Worm (Caenorhabditis elegans) whole organism, mixed stage, embryonic: ENCODE data around the gene F21H7.12.

ENCODE experiments used
- bed-3 ChIP-seq: fragments of 200-800 bp; sonication (Bioruptor generic); optimal IDR thresholded peaks from 3 replicates; lab custom pipeline; 2018; ENCODE audit warnings: mild to moderate bottlenecking, missing genetic modification characterization, moderate library complexity, missing compliant biosample characterization
- blmp-1 ChIP-seq: fragments of 150-350 bp; optimal IDR thresholded peaks from 2 replicates; lab custom pipeline; 2014; ENCODE audit warnings: missing biosample characterization, missing genetic modification characterization
- ceh-39 ChIP-seq: fragments of 150-350 bp; optimal IDR thresholded peaks from 2 replicates; lab custom pipeline; 2014; ENCODE audit warnings: missing biosample characterization, missing genetic modification characterization
- ceh-43 ChIP-seq: fragments of 200-800 bp; sonication (Bioruptor generic); optimal IDR thresholded peaks from 2 replicates; lab custom pipeline; 2018; ENCODE audit warnings: mild to moderate bottlenecking, missing genetic modification characterization, moderate library complexity, missing compliant biosample characterization
- ceh-83 ChIP-seq: fragments of 200-800 bp; sonication (Bioruptor generic); optimal IDR thresholded peaks from 2 replicates; lab custom pipeline; 2018; ENCODE audit warnings: mild to moderate bottlenecking, missing genetic modification characterization, missing compliant biosample characterization
- ces-1 ChIP-seq: fragments of 150-350 bp; optimal IDR thresholded peaks from 2 replicates; lab custom pipeline; 2014; ENCODE audit warnings: missing biosample characterization, missing genetic modification reagents, missing genetic modification characterization
- cnd-1 ChIP-seq: fragments of 200-800 bp; sonication (Bioruptor generic); optimal IDR thresholded peaks from 2 replicates; lab custom pipeline; 2018; ENCODE audit warnings: mild to moderate bottlenecking, missing genetic modification characterization, missing compliant biosample characterization
- drap-1 ChIP-seq: fragments of 200-800 bp; sonication (Bioruptor generic); optimal IDR thresholded peaks from 3 replicates; lab custom pipeline; 2018; ENCODE audit warnings: mild to moderate bottlenecking, missing genetic modification characterization, missing compliant biosample characterization
- elt-1 ChIP-seq: sonication (generic microtip); optimal IDR thresholded peaks from 2 replicates; lab custom pipeline; 2017; ENCODE audit warnings: missing genetic modification characterization, mild to moderate bottlenecking, missing compliant biosample characterization, antibody characterized with exemption, moderate library complexity, borderline replicate concordance; ENCODE audit not compliant: insufficient read depth
- elt-3 ChIP-seq: fragments of 150-350 bp; optimal IDR thresholded peaks from 2 replicates; lab custom pipeline; 2014; ENCODE audit warnings: missing biosample characterization, missing genetic modification characterization
- flh-1 ChIP-seq: fragments of 200-800 bp; sonication (Bioruptor generic); optimal IDR thresholded peaks from 2 replicates; lab custom pipeline; 2018; ENCODE audit warnings: mild to moderate bottlenecking, missing genetic modification characterization, moderate library complexity, missing compliant biosample characterization
- ham-2 ChIP-seq: fragments of 200-800 bp; sonication (Bioruptor generic); optimal IDR thresholded peaks from 2 replicates; lab custom pipeline; 2018; ENCODE audit warnings: mild to moderate bottlenecking, missing genetic modification characterization, missing compliant biosample characterization
- hlh-1 ChIP-seq: fragments of 150-350 bp; optimal IDR thresholded peaks from 2 replicates; lab custom pipeline; 2014; ENCODE audit warnings: missing biosample characterization, missing genetic modification reagents, missing genetic modification characterization
- lin-13 ChIP-seq: fragments of 150-350 bp; optimal IDR thresholded peaks from 2 replicates; lab custom pipeline; 2014; ENCODE audit warnings: missing biosample characterization, missing genetic modification characterization
- lin-32 ChIP-seq: fragments of 200-800 bp; sonication (Bioruptor generic); optimal IDR thresholded peaks from 2 replicates; lab custom pipeline; 2018; ENCODE audit warnings: mild to moderate bottlenecking, missing genetic modification characterization, missing compliant biosample characterization
- lsy-2 ChIP-seq: fragments of 150-350 bp; optimal IDR thresholded peaks from 2 replicates; lab custom pipeline; 2014; ENCODE audit warnings: missing biosample characterization, missing genetic modification characterization
- mab-5 ChIP-seq: fragments of 150-350 bp; optimal IDR thresholded peaks from 2 replicates; lab custom pipeline; 2014; ENCODE audit warnings: missing biosample characterization, missing genetic modification characterization
- mep-1 ChIP-seq: fragments of 150-350 bp; optimal IDR thresholded peaks from 2 replicates; lab custom pipeline; 2017; ENCODE audit warnings: missing biosample characterization, missing genetic modification reagents, missing genetic modification characterization, inconsistent platforms
- mls-2 ChIP-seq: sonication (generic microtip); optimal IDR thresholded peaks from 2 replicates; lab custom pipeline; 2016; ENCODE audit warnings: mild to moderate bottlenecking, missing genetic modification characterization, moderate library complexity, missing compliant biosample characterization
- nhr-12 ChIP-seq: fragments of 150-350 bp; optimal IDR thresholded peaks from 2 replicates; lab custom pipeline; 2014; ENCODE audit warnings: missing biosample characterization, missing genetic modification characterization
- nhr-2 ChIP-seq: fragments of 150-350 bp; optimal IDR thresholded peaks from 2 replicates; lab custom pipeline; 2014; ENCODE audit warnings: missing biosample characterization, missing genetic modification characterization
- nhr-237 ChIP-seq: fragments of 150-350 bp; optimal IDR thresholded peaks from 2 replicates; lab custom pipeline; 2014; ENCODE audit warnings: missing biosample characterization, missing genetic modification characterization
- nhr-28 ChIP-seq: fragments of 150-350 bp; optimal IDR thresholded peaks from 2 replicates; lab custom pipeline; 2014; ENCODE audit warnings: missing biosample characterization, missing genetic modification characterization
- nhr-76 ChIP-seq: sonication (generic microtip); optimal IDR thresholded peaks from 2 replicates; lab custom pipeline; 2017; ENCODE audit warnings: missing biosample characterization, missing genetic modification characterization
- pha-4 ChIP-seq: fragments of 150-350 bp; optimal IDR thresholded peaks from 2 replicates; lab custom pipeline; 2018; ENCODE audit warnings: missing biosample characterization, missing genetic modification reagents, missing genetic modification characterization
- snpc-4 ChIP-seq: fragments of 150-350 bp; optimal IDR thresholded peaks from 2 replicates; lab custom pipeline; 2014; ENCODE audit warnings: missing biosample characterization, missing genetic modification characterization
- sptf-1 ChIP-seq: sonication (generic microtip); optimal IDR thresholded peaks from 2 replicates; lab custom pipeline; 2017; ENCODE audit warnings: mild to moderate bottlenecking, missing genetic modification characterization, moderate library complexity, missing compliant biosample characterization
- tbx-8 ChIP-seq: fragments of 200-800 bp; sonication (Bioruptor generic); optimal IDR thresholded peaks from 2 replicates; lab custom pipeline; 2018; ENCODE audit warnings: mild to moderate bottlenecking, missing genetic modification characterization, moderate library complexity, missing compliant biosample characterization
- unc-120 ChIP-seq: sonication (generic microtip); optimal IDR thresholded peaks from 2 replicates; lab custom pipeline; 2017; ENCODE audit warnings: missing genetic modification characterization, missing compliant biosample characterization; ENCODE audit not compliant: poor library complexity, severe bottlenecking
- unc-39 ChIP-seq: fragments of 150-350 bp; optimal IDR thresholded peaks from 2 replicates; lab custom pipeline; 2014; ENCODE audit warnings: missing biosample characterization, missing genetic modification characterization
- unc-62 ChIP-seq: fragments of 150-350 bp; optimal IDR thresholded peaks from 2 replicates; lab custom pipeline; 2014; ENCODE audit warnings: missing biosample characterization, missing genetic modification reagents, missing genetic modification characterization

The F21H7.12 gene

DNA sequence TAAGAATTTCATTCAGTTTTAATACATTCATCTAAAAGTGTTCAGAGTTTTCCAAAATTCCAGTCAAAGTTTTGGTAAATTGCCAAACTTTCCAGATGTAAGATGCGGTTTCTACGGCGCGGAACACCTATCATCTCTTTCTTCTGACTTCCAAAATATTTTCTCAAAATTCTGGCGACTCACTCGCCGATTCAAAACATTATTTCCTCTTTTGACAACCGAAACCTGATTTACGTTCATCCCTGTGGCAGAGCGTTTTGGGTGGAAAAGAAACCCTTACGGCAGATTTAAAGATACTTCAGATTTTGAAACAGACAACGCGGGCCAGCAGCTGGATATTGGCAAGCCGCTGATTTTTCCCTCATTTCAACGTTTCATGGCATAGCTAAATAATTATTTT lies 31.9 kb upstream of the F21H7.12 start, which contains the start of gene F11A5.5:
Gene F11A5.5 (plus strand): TSS at position 301 of the 400 bp plus-strand sequence.
- TF ChIP-seq lin-13 (tag; lab: Kevin White, UChicago) (no peak), nhr-12 (no peak), pha-4 (tag; lab: Kevin White, UChicago) (no peak), nhr-237 (tag; lab: Kevin White, UChicago) (no peak), nhr-2 (no peak), unc-120 (tag; lab: Kevin White, UChicago) (no peak), ces-1 (GFP tag; lab: Kevin White, UChicago) (no peak), unc-39 (tag; lab: Kevin White, UChicago) (no peak)

ce11 chrV:16201730-16202129 lies 28.2 kb upstream of the F21H7.12 start, which contains the start of gene F11A5.17:
F11A5.17 (plus strand) TSS chrV:16202030.
- no peak for TF ChIP-seq hlh-1 (tag; lab: Kevin White, UChicago)
- no peak for TF ChIP-seq nhr-28 (tag; lab: Kevin White, UChicago)
- TF ChIP-seq mep-1 (tag; lab: Kevin White, UChicago) = no peak

DNA sequence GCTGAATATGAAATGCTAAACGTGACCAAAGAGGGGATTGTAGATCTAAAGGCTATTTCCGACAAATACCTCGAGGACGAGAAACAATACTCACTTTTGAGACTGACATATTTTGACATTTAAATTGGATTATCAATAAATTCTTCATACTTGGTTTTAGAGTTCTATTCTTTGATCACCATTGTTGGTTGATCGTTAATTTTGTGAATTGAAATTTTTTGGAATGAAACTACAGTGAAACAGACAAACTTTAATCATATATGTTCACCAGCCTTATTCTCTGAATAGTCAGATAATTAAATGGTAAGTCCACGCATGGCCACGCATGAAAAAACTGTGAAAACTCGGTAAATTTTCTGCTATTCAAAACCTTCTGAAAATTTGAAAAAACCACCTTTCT lies 27.3 kb upstream of the F21H7.12 start, which contains the start of gene F11A5.18:
Gene F11A5.18 (plus strand): TSS at position 301 of the 400 bp plus-strand sequence.
- TF ChIP-seq unc-120 (tag; lab: Kevin White, UChicago) (no peak), mab-5 (tag; lab: Kevin White, UChicago) (no peak), hlh-1 (tag; lab: Kevin White, UChicago) (no peak), drap-1 (no peak), nhr-2 (no peak), mls-2 (tag; lab: Kevin White, UChicago) (no peak), ham-2 (GFP tag; lab: Kevin White, UChicago) (no peak), blmp-1 (tag; lab: Kevin White, UChicago) (no peak), mep-1 (tag; lab: Kevin White, UChicago) (no peak), nhr-12 (no peak), bed-3 (no peak), ceh-43 (GFP tag; lab: Kevin White, UChicago) (no peak)

ce11 chrV:16204888-16205287 lies 25.1 kb upstream of the F21H7.12 start, which contains the start of gene irld-26:
irld-26 (plus strand) TSS chrV:16205188.
- TF ChIP-seq nhr-76 (no peak), pha-4 (tag; lab: Kevin White, UChicago) (no peak), elt-1 (tag; lab: Kevin White, UChicago) (no peak), mab-5 (tag; lab: Kevin White, UChicago) (no peak), flh-1 (no peak), nhr-2 (no peak), ceh-83 (GFP tag; lab: Kevin White, UChicago) (no peak), tbx-8 (no peak), lin-32 (GFP tag; lab: Kevin White, UChicago) (no peak), blmp-1 (tag; lab: Kevin White, UChicago) (no peak), cnd-1 (no peak), ces-1 (GFP tag; lab: Kevin White, UChicago) (no peak)

DNA sequence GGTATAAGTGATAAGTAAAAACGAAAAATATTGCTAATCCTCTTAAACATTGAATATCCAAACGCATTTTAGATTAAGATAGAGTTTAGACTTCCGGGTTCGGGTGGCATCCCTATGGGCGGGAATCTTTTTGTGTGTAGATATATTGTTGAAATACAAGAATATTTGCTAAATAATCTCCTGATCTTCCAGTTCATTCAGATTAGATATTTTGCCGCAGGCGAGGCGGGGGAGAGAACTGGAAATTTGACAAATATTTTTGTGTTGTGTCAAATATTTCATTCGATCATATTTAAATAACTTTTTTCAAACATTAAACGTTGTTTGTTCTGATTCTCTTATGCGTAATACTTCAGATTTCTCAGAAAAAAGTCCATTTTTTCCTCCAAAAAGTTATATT lies 20.1 kb upstream of the F21H7.12 start, which contains the start of gene oac-15:
Gene oac-15 (minus strand): TSS at position 101 of the 400 bp plus-strand sequence.
- TF ChIP-seq drap-1 (no peak), cnd-1 (no peak), flh-1 (no peak), nhr-2 (no peak), ceh-83 (GFP tag; lab: Kevin White, UChicago) (no peak), lin-32 (GFP tag; lab: Kevin White, UChicago) (no peak), tbx-8 (no peak), unc-120 (tag; lab: Kevin White, UChicago) (no peak), bed-3 (no peak), elt-3 (tag; lab: Kevin White, UChicago) (no peak), lin-13 (tag; lab: Kevin White, UChicago) (no peak), sptf-1 (tag; lab: Kevin White, UChicago) (no peak), unc-62 (no peak), elt-1 (tag; lab: Kevin White, UChicago) (no peak), lsy-2 (tag; lab: Kevin White, UChicago) (no peak), ceh-39 (tag; lab: Kevin White, UChicago) (no peak), pha-4 (tag; lab: Kevin White, UChicago) (no peak), snpc-4 (tag; lab: Kevin White, UChicago) (no peak)
